Worm (Caenorhabditis elegans) whole organism, L3 larva: ENCODE data around the gene fbxb-17.
"Not testable (repeated sequence)": the region's sequence is repeated elsewhere in the genome, so short reads cannot be mapped to it uniquely, and the experiment has no call there.

Source experiments
- ZK546.5 ChIP-seq: sonication (generic microtip); optimal IDR thresholded peaks from 2 replicates; lab custom pipeline; 2017; ENCODE audit warnings: missing biosample characterization, missing genetic modification characterization
- ama-1 ChIP-seq: fragments of 150-350 bp; optimal IDR thresholded peaks from 2 replicates; lab custom pipeline; 2018
- ceh-82 ChIP-seq: fragments of 150-350 bp; optimal IDR thresholded peaks from 2 replicates; lab custom pipeline; 2014; ENCODE audit warnings: missing biosample characterization, missing genetic modification characterization
- ceh-9 ChIP-seq: sonication (generic microtip); optimal IDR thresholded peaks from 2 replicates; lab custom pipeline; 2018; ENCODE audit warnings: missing biosample characterization, missing genetic modification characterization
- egl-27 ChIP-seq: sonication (generic microtip); optimal IDR thresholded peaks from 4 replicates; lab custom pipeline; 2017; ENCODE audit warnings: missing biosample characterization, missing genetic modification reagents, missing genetic modification characterization
- egl-5 ChIP-seq: fragments of 150-350 bp; optimal IDR thresholded peaks from 2 replicates; lab custom pipeline; 2017; ENCODE audit warnings: missing biosample characterization, missing genetic modification reagents, missing genetic modification characterization, inconsistent platforms
- elt-2 ChIP-seq: sonication (generic microtip); optimal IDR thresholded peaks from 2 replicates; lab custom pipeline; 2016; ENCODE audit warnings: missing genetic modification reagents, mild to moderate bottlenecking, missing genetic modification characterization, missing compliant biosample characterization
- elt-3 ChIP-seq, 3 experiments: fragments of 150-350 bp in 1 of 3; sonication (generic microtip) in 2 of 3; optimal IDR thresholded peaks; 2 replicates in 2 of 3; 4 replicates in 1 of 3; lab custom pipeline; 2014 to 2017; ENCODE audit warnings: missing biosample characterization in 3 of 3, missing genetic modification characterization in 3 of 3
- fkh-2 ChIP-seq: fragments of 150-350 bp; optimal IDR thresholded peaks from 2 replicates; lab custom pipeline; 2014; ENCODE audit warnings: missing biosample characterization, missing genetic modification reagents, missing genetic modification characterization
- fos-1 ChIP-seq: fragments of 150-350 bp; optimal IDR thresholded peaks from 2 replicates; lab custom pipeline; 2014; ENCODE audit warnings: missing biosample characterization, missing genetic modification characterization
- hmg-11 ChIP-seq: sonication (generic microtip); optimal IDR thresholded peaks from 2 replicates; lab custom pipeline; 2016; ENCODE audit warnings: missing genetic modification characterization, missing compliant biosample characterization
- lin-15B ChIP-seq: fragments of 150-350 bp; optimal IDR thresholded peaks from 2 replicates; lab custom pipeline; 2014; ENCODE audit warnings: missing biosample characterization, missing genetic modification characterization
- lin-39 ChIP-seq: fragments of 150-350 bp; optimal IDR thresholded peaks from 2 replicates; lab custom pipeline; 2018; ENCODE audit warnings: missing biosample characterization, missing genetic modification reagents, missing genetic modification characterization
- mdl-1 ChIP-seq: fragments of 150-350 bp; optimal IDR thresholded peaks from 2 replicates; lab custom pipeline; 2014; ENCODE audit warnings: missing biosample characterization, missing genetic modification characterization
- mml-1 ChIP-seq: fragments of 150-350 bp; sonication (generic microtip); optimal IDR thresholded peaks from 3 replicates; lab custom pipeline; 2014; ENCODE audit warnings: missing biosample characterization, missing genetic modification characterization
- nfya-1 ChIP-seq: sonication (generic microtip); optimal IDR thresholded peaks from 2 replicates; lab custom pipeline; 2017; ENCODE audit warnings: missing genetic modification characterization, mild to moderate bottlenecking, missing compliant biosample characterization, antibody characterized with exemption, moderate library complexity; ENCODE audit not compliant: insufficient read depth
- nhr-11 ChIP-seq: fragments of 150-350 bp; optimal IDR thresholded peaks from 2 replicates; lab custom pipeline; 2014; ENCODE audit warnings: missing biosample characterization, missing genetic modification characterization
- nhr-12 ChIP-seq: fragments of 150-350 bp; optimal IDR thresholded peaks from 2 replicates; lab custom pipeline; 2014; ENCODE audit warnings: missing biosample characterization, missing genetic modification characterization
- nhr-23 ChIP-seq: fragments of 150-350 bp; optimal IDR thresholded peaks from 2 replicates; lab custom pipeline; 2014; ENCODE audit warnings: missing biosample characterization, missing genetic modification reagents, missing genetic modification characterization
- nhr-25 ChIP-seq: sonication (generic microtip); optimal IDR thresholded peaks from 2 replicates; lab custom pipeline; 2017; ENCODE audit warnings: missing biosample characterization, missing genetic modification characterization
- nhr-28 ChIP-seq: fragments of 150-350 bp; optimal IDR thresholded peaks from 2 replicates; lab custom pipeline; 2014; ENCODE audit warnings: missing biosample characterization, missing genetic modification characterization
- nhr-43 ChIP-seq: sonication (generic microtip); optimal IDR thresholded peaks from 2 replicates; lab custom pipeline; 2016; ENCODE audit warnings: mild to moderate bottlenecking, missing genetic modification characterization, missing compliant biosample characterization; ENCODE audit not compliant: poor library complexity, severe bottlenecking
- nhr-77 ChIP-seq: fragments of 150-350 bp; optimal IDR thresholded peaks from 2 replicates; lab custom pipeline; 2014; ENCODE audit warnings: missing biosample characterization, missing genetic modification characterization
- pha-4 ChIP-seq: fragments of 150-350 bp; optimal IDR thresholded peaks from 2 replicates; lab custom pipeline; 2014; ENCODE audit warnings: missing biosample characterization, missing genetic modification reagents, missing genetic modification characterization
- pqm-1 ChIP-seq: fragments of 150-350 bp; optimal IDR thresholded peaks from 2 replicates; lab custom pipeline; 2017; ENCODE audit warnings: missing biosample characterization, missing genetic modification characterization, inconsistent platforms
- sea-2 ChIP-seq: fragments of 150-350 bp; sonication (generic microtip); optimal IDR thresholded peaks from 4 replicates; lab custom pipeline; 2014; ENCODE audit warnings: missing biosample characterization, missing genetic modification reagents, missing genetic modification characterization
- skn-1 ChIP-seq: fragments of 150-350 bp; optimal IDR thresholded peaks from 2 replicates; lab custom pipeline; 2014; ENCODE audit warnings: missing biosample characterization, missing genetic modification characterization
- snpc-4 ChIP-seq: fragments of 150-350 bp; optimal IDR thresholded peaks from 2 replicates; lab custom pipeline; 2014; ENCODE audit warnings: missing biosample characterization, missing genetic modification characterization
- tbx-2 ChIP-seq: sonication (generic microtip); optimal IDR thresholded peaks from 2 replicates; lab custom pipeline; 2016; ENCODE audit warnings: mild to moderate bottlenecking, missing genetic modification characterization, missing compliant biosample characterization
- unc-39 ChIP-seq: sonication (generic microtip); optimal IDR thresholded peaks from 4 replicates; lab custom pipeline; 2017; ENCODE audit warnings: missing biosample characterization, missing genetic modification characterization
- unc-62 ChIP-seq: fragments of 150-350 bp; sonication (generic microtip); optimal IDR thresholded peaks from 4 replicates; lab custom pipeline; 2014; ENCODE audit warnings: missing biosample characterization, missing genetic modification reagents, missing genetic modification characterization
- ztf-11 ChIP-seq: fragments of 150-350 bp; optimal IDR thresholded peaks from 2 replicates; lab custom pipeline; 2014; ENCODE audit warnings: missing biosample characterization, missing genetic modification characterization
- ztf-4 ChIP-seq: fragments of 150-350 bp; optimal IDR thresholded peaks from 2 replicates; lab custom pipeline; 2014; ENCODE audit warnings: missing biosample characterization, missing genetic modification characterization

Gene fbxb-17

DNA sequence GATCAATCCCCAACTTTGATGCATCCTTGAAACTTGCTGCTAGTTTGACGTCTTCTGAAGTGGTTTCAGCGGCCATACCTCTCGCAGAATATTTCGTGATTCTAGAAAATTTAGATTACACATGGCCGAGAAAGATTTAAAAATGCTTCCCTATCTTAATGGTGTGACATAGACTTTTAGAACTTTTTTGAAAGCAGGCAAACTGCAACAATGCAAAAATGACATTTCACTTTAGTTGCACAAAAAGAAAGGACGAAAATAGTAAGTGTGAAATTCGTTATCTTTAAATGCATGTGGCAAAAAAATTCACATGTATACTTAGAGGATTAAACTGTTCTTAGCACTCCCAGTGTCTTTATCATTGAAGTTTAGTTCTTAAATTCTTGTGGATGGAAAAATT, 19.0 kb upstream of the fbxb-17 start, which contains the start of gene ZC204.12:
Gene ZC204.12 (minus strand): TSS at position 101 of the 400 bp plus-strand sequence.
- TF ChIP-seq hmg-11 (tag; lab: Kevin White, UChicago) (no peak), nhr-28 (tag; lab: Kevin White, UChicago) (no peak), fkh-2 (tag; lab: Kevin White, UChicago) (no peak), sea-2 (GFP tag; lab: Kevin White, UChicago) (no peak)

DNA sequence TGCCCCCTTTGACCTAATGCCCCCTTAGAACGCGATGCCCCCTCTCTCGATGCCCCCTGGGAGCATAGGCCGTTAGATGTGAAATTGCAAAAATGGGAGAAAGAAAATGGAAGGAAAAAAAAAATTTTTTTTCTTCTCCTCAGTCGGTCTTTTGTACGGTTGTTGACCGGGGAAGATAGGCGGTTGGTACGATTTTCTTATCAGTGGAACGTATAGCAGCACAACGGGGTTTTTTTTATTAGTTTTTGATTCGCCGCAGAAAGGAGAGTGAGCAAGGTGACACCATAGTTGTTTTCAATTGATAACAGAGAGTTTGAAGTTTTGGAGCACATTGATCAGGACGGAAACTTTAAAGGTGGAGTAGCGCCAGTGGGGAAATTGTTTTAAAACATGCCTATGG, 16.5 kb upstream of the fbxb-17 start:
- peak; percentile 31 for TF ChIP-seq pqm-1
- TF ChIP-seq elt-2 = peak; percentile 84

DNA sequence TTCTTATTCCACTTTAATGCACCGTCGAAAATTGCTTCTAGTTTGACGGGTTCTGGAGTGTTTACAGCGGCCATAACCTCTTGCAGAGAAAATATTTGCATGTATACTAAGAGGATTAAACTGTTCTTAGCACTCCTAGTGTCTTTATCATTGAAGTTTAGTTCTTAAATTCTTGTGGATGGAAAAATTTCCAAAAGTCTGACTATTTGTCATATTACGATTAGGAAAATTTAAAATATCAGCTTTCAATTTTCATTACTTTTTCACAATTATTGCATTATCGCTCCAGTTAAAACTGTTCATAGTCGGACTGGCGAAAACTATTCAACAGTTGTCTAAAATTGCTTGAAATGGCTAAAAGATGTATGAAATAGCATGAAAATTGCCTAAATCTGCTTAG, 15.3 kb upstream of the fbxb-17 start, which contains the start of gene ZC204.13:
Gene ZC204.13 (minus strand): TSS at position 101 of the 400 bp plus-strand sequence.
- not testable (repeated sequence) for TF ChIP-seq nhr-11; ZK546.5; ztf-4 (tag; lab: Kevin White, UChicago)

DNA sequence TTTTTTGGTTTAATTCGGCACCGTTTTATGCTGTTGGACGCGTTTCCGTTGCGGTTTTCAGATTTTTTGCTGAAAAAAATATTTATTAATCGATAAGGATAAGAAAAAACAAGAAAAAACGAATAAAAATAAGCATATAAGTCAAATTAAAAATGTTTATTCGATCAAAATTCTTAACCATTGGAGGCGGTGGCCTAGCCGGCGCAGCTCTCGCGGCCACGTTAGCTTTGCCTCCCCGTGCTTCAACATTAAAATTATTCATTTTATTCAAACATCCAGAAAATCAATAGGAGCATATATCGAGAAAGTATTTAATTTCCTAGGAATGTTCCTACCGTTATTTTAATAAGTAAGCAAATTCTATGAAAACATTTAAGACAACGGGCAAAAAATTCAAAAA, 13.3 kb upstream of the fbxb-17 start, which contains the start of gene ZC204.14:
Gene ZC204.14 (minus strand): TSS at position 69 of the 400 bp plus-strand sequence.
- TF ChIP-seq mdl-1 (tag; lab: Kevin White, UChicago) = no peak
- no peak for TF ChIP-seq lin-39 (tag; lab: Kevin White, UChicago)
- TF ChIP-seq elt-3 (tag; optimal IDR thresholded peaks at IDR 0.05; lab: Kevin White, UChicago) = no peak
- no peak for TF ChIP-seq pqm-1
- no peak for TF ChIP-seq egl-5 (tag; lab: Kevin White, UChicago)
- TF ChIP-seq nfya-1 (tag; lab: Kevin White, UChicago) = no peak
- TF ChIP-seq snpc-4 (tag; lab: Kevin White, UChicago) = no peak
- no peak for TF ChIP-seq nhr-23
- no peak for TF ChIP-seq tbx-2 (tag; lab: Kevin White, UChicago)
- TF ChIP-seq, all 47 proteins: peak for 0

DNA sequence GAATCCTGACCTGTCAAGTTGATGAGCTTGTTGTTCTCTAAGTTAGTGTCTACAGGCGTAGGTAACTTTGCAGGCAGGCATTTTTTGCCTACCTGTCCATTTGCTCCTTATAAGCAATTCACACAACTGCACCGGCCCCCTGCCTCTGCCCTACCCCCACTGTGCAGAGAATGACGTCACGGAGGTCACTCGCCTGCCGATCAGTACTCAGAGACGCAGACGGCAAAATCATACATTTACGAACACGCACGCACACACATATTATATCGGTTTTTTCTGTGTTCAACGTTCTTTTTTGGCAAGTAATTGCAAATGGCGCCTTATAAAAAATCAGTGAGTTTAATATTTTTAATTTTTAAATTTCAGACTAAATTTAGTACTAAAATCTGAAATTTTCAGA, 12.7 kb upstream of the fbxb-17 start, which contains the start of gene duxl-1:
Gene duxl-1 (plus strand): TSS at position 184 of the 400 bp plus-strand sequence.
- peak; percentile 37 for TF ChIP-seq nhr-23
- peak; percentile 54 for TF ChIP-seq elt-2
- TF ChIP-seq nhr-25 (tag; lab: Kevin White, UChicago) = peak; percentile 9
- peak; percentile 6 for TF ChIP-seq lin-15B
- no peak for TF ChIP-seq elt-3 (tag; optimal IDR thresholded peaks at IDR 0.05; lab: Kevin White, UChicago)

DNA sequence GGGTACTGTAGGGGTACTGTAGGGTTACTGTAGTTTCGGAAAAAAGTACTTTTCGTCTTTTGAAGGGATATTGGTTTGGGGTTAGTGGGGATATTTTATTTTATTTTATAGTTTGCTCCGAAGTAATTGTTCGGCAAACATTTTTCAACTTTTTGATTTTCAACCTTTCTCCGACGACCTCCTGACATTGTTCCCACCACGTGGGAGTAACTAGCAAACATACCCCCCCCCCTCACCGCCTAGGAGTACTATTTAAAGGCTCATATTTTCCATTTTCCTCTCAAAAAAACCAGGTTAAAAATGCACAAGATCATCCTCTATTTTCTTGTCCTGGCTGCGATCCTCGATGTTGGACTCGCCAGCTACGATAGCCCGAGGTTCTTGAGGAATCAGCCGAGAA, 10.2 kb upstream of the fbxb-17 start, which contains the start of gene srlf-29:
Gene srlf-29 (plus strand): TSS at position 301 of the 400 bp plus-strand sequence.
- TF ChIP-seq nhr-12 (tag; lab: Kevin White, UChicago) = no peak
- TF ChIP-seq pqm-1 = no peak
- no peak for TF ChIP-seq mml-1
- no peak for TF ChIP-seq nhr-28 (tag; lab: Kevin White, UChicago)
- TF ChIP-seq egl-5 (tag; lab: Kevin White, UChicago) = no peak
- no peak for TF ChIP-seq egl-27 (tag; lab: Kevin White, UChicago)
- TF ChIP-seq tbx-2 (tag; lab: Kevin White, UChicago) = no peak
- TF ChIP-seq skn-1 (tag; lab: Kevin White, UChicago) = no peak
- TF ChIP-seq nhr-25 (tag; lab: Kevin White, UChicago) = no peak
- no peak for TF ChIP-seq nhr-77 (tag; lab: Kevin White, UChicago)
- no peak for TF ChIP-seq hmg-11 (tag; lab: Kevin White, UChicago)
- TF ChIP-seq pha-4 (tag; lab: Kevin White, UChicago) = no peak
- TF ChIP-seq ztf-4 (tag; lab: Kevin White, UChicago) = no peak
- TF ChIP-seq nhr-43 (tag; lab: Kevin White, UChicago) = no peak
- TF ChIP-seq, all 47 proteins: peak for 0

DNA sequence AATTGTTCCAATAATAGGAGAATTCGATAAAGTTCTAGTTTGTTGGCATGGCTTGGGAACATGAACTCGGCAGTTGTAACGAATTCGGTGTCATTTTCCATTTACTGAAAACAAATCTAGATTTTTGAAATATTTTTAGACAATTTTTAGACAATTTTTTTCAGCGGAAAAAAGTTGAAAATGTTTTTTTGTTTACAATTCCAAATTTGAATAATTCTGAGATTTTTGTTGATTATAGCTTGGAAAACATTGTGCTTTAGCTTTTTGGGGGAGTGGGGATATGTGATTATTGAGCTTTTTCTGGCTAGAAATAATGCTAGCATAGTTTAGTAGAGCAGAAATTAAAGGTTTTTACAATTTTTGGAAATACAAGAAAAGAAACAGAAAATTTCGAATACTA, 7.3 kb upstream of the fbxb-17 start, which contains the start of gene srw-97:
Gene srw-97 (minus strand): TSS at position 101 of the 400 bp plus-strand sequence.
- TF ChIP-seq ztf-11 (tag; lab: Kevin White, UChicago) (no peak), unc-62 (no peak), unc-39 (tag; lab: Kevin White, UChicago) (no peak), ama-1 (lab: Kevin White, UChicago) (no peak), ceh-82 (tag; lab: Kevin White, UChicago) (no peak), ceh-9 (tag; lab: Kevin White, UChicago) (no peak), fos-1 (tag; lab: Kevin White, UChicago) (no peak)
